Worm (Caenorhabditis elegans) whole organism, L2 larva: ENCODE measurements around the gene srz-82.

Experiments used
- F13H6.1 ChIP-seq: sonication (generic microtip); optimal IDR thresholded peaks from 2 replicates; lab custom pipeline; 2016; ENCODE audit warnings: missing genetic modification characterization, missing compliant biosample characterization
- R02D3.7 ChIP-seq: fragments of 150-350 bp; optimal IDR thresholded peaks from 2 replicates; lab custom pipeline; 2014; ENCODE audit warnings: missing biosample characterization, missing genetic modification characterization
- Y55F3AM.14 ChIP-seq: fragments of 200-800 bp; sonication (Bioruptor generic); optimal IDR thresholded peaks from 2 replicates; lab custom pipeline; 2018; ENCODE audit warnings: mild to moderate bottlenecking, missing genetic modification characterization, missing compliant biosample characterization
- alr-1 ChIP-seq: fragments of 150-350 bp; optimal IDR thresholded peaks from 2 replicates; lab custom pipeline; 2014; ENCODE audit warnings: missing biosample characterization, missing genetic modification characterization
- aly-2 ChIP-seq: fragments of 150-350 bp; optimal IDR thresholded peaks from 2 replicates; lab custom pipeline; 2014; ENCODE audit warnings: missing biosample characterization, missing genetic modification characterization
- ama-1 ChIP-seq: fragments of 150-350 bp; optimal IDR thresholded peaks from 2 replicates; lab custom pipeline; 2018; ENCODE audit warnings: inconsistent platforms
- blmp-1 ChIP-seq: sonication (generic microtip); optimal IDR thresholded peaks from 2 replicates; lab custom pipeline; 2017; ENCODE audit warnings: missing genetic modification characterization, mild to moderate bottlenecking, missing compliant biosample characterization, antibody characterized with exemption, moderate library complexity; ENCODE audit not compliant: insufficient read depth
- ceh-16 ChIP-seq: fragments of 150-350 bp; optimal IDR thresholded peaks from 2 replicates; lab custom pipeline; 2014; ENCODE audit warnings: missing biosample characterization, missing genetic modification characterization
- ceh-82 ChIP-seq: fragments of 150-350 bp; optimal IDR thresholded peaks from 2 replicates; lab custom pipeline; 2014; ENCODE audit warnings: missing biosample characterization, missing genetic modification characterization
- crh-2 ChIP-seq: sonication (generic microtip); optimal IDR thresholded peaks from 2 replicates; lab custom pipeline; 2017; ENCODE audit warnings: missing biosample characterization, missing genetic modification characterization
- dmd-4 ChIP-seq: sonication (generic microtip); optimal IDR thresholded peaks from 2 replicates; lab custom pipeline; 2017; ENCODE audit warnings: missing biosample characterization, missing genetic modification characterization
- egl-27 ChIP-seq: sonication (generic microtip); optimal IDR thresholded peaks from 3 replicates; lab custom pipeline; 2017; ENCODE audit warnings: missing biosample characterization, missing genetic modification reagents, missing genetic modification characterization
- elt-1 ChIP-seq: fragments of 150-350 bp; optimal IDR thresholded peaks from 2 replicates; lab custom pipeline; 2014; ENCODE audit warnings: missing biosample characterization, missing genetic modification characterization
- elt-3 ChIP-seq: sonication (generic microtip); optimal IDR thresholded peaks from 2 replicates; lab custom pipeline; 2017; ENCODE audit warnings: missing biosample characterization, missing genetic modification characterization
- fos-1 ChIP-seq: fragments of 150-350 bp; optimal IDR thresholded peaks from 2 replicates; lab custom pipeline; 2014; ENCODE audit warnings: missing biosample characterization, missing genetic modification characterization
- gmeb-1 ChIP-seq: fragments of 150-350 bp; optimal IDR thresholded peaks from 2 replicates; lab custom pipeline; 2014; ENCODE audit warnings: missing biosample characterization, missing genetic modification characterization
- lin-11 ChIP-seq: fragments of 150-350 bp; sonication (generic microtip); optimal IDR thresholded peaks from 2 replicates; lab custom pipeline; 2014; ENCODE audit warnings: missing biosample characterization, missing genetic modification characterization, inconsistent platforms, mixed read lengths
- lin-13 ChIP-seq: fragments of 150-350 bp; optimal IDR thresholded peaks from 2 replicates; lab custom pipeline; 2014; ENCODE audit warnings: missing biosample characterization, missing genetic modification reagents, missing genetic modification characterization
- lin-39 ChIP-seq: fragments of 150-350 bp; optimal IDR thresholded peaks from 2 replicates; lab custom pipeline; 2014; ENCODE audit warnings: missing biosample characterization, missing genetic modification reagents, missing genetic modification characterization
- lsy-2 ChIP-seq, 2 experiments: fragments of 150-350 bp in 1 of 2; sonication (generic microtip) in 1 of 2; optimal IDR thresholded peaks; 2 replicates each; lab custom pipeline; 2014 to 2017; ENCODE audit warnings: missing biosample characterization in 2 of 2, missing genetic modification characterization in 2 of 2
- mab-5 ChIP-seq: fragments of 150-350 bp; optimal IDR thresholded peaks from 2 replicates; lab custom pipeline; 2014; ENCODE audit warnings: missing biosample characterization, missing genetic modification characterization
- mbf-1 ChIP-seq: sonication (generic microtip); optimal IDR thresholded peaks from 2 replicates; lab custom pipeline; 2017; ENCODE audit warnings: missing biosample characterization, missing genetic modification characterization
- nhr-10 ChIP-seq: sonication (generic microtip); optimal IDR thresholded peaks from 2 replicates; lab custom pipeline; 2017; ENCODE audit warnings: missing biosample characterization, missing genetic modification characterization
- nhr-11 ChIP-seq: fragments of 150-350 bp; optimal IDR thresholded peaks from 2 replicates; lab custom pipeline; 2014; ENCODE audit warnings: missing biosample characterization, missing genetic modification characterization
- nhr-12 ChIP-seq: fragments of 150-350 bp; optimal IDR thresholded peaks from 2 replicates; lab custom pipeline; 2014; ENCODE audit warnings: missing biosample characterization, missing genetic modification characterization
- nhr-129 ChIP-seq: fragments of 150-350 bp; optimal IDR thresholded peaks from 2 replicates; lab custom pipeline; 2014; ENCODE audit warnings: missing biosample characterization, missing genetic modification characterization
- nhr-21 ChIP-seq: fragments of 150-350 bp; optimal IDR thresholded peaks from 2 replicates; lab custom pipeline; 2014; ENCODE audit warnings: missing biosample characterization, missing genetic modification characterization
- nhr-23 ChIP-seq: fragments of 150-350 bp; optimal IDR thresholded peaks from 2 replicates; lab custom pipeline; 2014; ENCODE audit warnings: missing biosample characterization, missing genetic modification reagents, missing genetic modification characterization
- nhr-237 ChIP-seq: fragments of 150-350 bp; optimal IDR thresholded peaks from 2 replicates; lab custom pipeline; 2014; ENCODE audit warnings: missing biosample characterization, missing genetic modification characterization
- nhr-25 ChIP-seq: fragments of 150-350 bp; sonication (generic microtip); optimal IDR thresholded peaks from 3 replicates; lab custom pipeline; 2014; ENCODE audit warnings: missing biosample characterization, missing genetic modification characterization
- nhr-6 ChIP-seq: fragments of 150-350 bp; optimal IDR thresholded peaks from 2 replicates; lab custom pipeline; 2014; ENCODE audit warnings: missing biosample characterization, missing genetic modification characterization
- nhr-77 ChIP-seq: fragments of 150-350 bp; optimal IDR thresholded peaks from 2 replicates; lab custom pipeline; 2014; ENCODE audit warnings: missing biosample characterization, missing genetic modification characterization
- peb-1 ChIP-seq: fragments of 150-350 bp; optimal IDR thresholded peaks from 2 replicates; lab custom pipeline; 2014; ENCODE audit warnings: missing biosample characterization, missing genetic modification characterization
- sem-4 ChIP-seq: fragments of 150-350 bp; optimal IDR thresholded peaks from 2 replicates; lab custom pipeline; 2014; ENCODE audit warnings: missing biosample characterization, missing genetic modification reagents, missing genetic modification characterization
- skn-1 ChIP-seq: sonication (generic microtip); optimal IDR thresholded peaks from 2 replicates; lab custom pipeline; 2017; ENCODE audit warnings: missing biosample characterization, missing genetic modification characterization
- sma-3 ChIP-seq: sonication (generic microtip); optimal IDR thresholded peaks from 2 replicates; lab custom pipeline; 2016; ENCODE audit warnings: missing genetic modification reagents, missing genetic modification characterization, missing compliant biosample characterization
- sma-9 ChIP-seq, 2 experiments: fragments of 150-350 bp in 1 of 2; sonication (generic microtip) in 1 of 2; optimal IDR thresholded peaks; 2 replicates each; lab custom pipeline; 2014 to 2016; ENCODE audit warnings: missing genetic modification characterization in 2 of 2, mild to moderate bottlenecking in 1 of 2, missing biosample characterization in 1 of 2, missing compliant biosample characterization in 1 of 2, missing genetic modification reagents in 1 of 2, moderate library complexity in 1 of 2
- snpc-4 ChIP-seq: fragments of 150-350 bp; optimal IDR thresholded peaks from 2 replicates; lab custom pipeline; 2014; ENCODE audit warnings: missing biosample characterization, missing genetic modification characterization
- unc-39 ChIP-seq: fragments of 150-350 bp; optimal IDR thresholded peaks from 2 replicates; lab custom pipeline; 2014; ENCODE audit warnings: missing biosample characterization, missing genetic modification characterization
- unc-55 ChIP-seq: fragments of 150-350 bp; sonication (generic microtip); optimal IDR thresholded peaks from 3 replicates; lab custom pipeline; 2014; ENCODE audit warnings: missing biosample characterization, missing genetic modification reagents, missing genetic modification characterization
- unc-62 ChIP-seq: fragments of 150-350 bp; optimal IDR thresholded peaks from 2 replicates; lab custom pipeline; 2014; ENCODE audit warnings: missing biosample characterization, missing genetic modification reagents, missing genetic modification characterization
- zag-1 ChIP-seq: fragments of 150-350 bp; optimal IDR thresholded peaks from 2 replicates; lab custom pipeline; 2014; ENCODE audit warnings: missing biosample characterization, missing genetic modification characterization
- ztf-1 ChIP-seq: fragments of 200-800 bp; sonication (Bioruptor generic); conservative IDR thresholded peaks from 2 replicates; pipeline ENCODE4 v1.3.6; 2022; ENCODE audit warnings: missing genetic modification characterization, missing compliant biosample characterization
- ztf-11 ChIP-seq: sonication (generic microtip); optimal IDR thresholded peaks from 2 replicates; lab custom pipeline; 2017; ENCODE audit warnings: missing biosample characterization, missing genetic modification characterization
- ztf-4 ChIP-seq: fragments of 150-350 bp; optimal IDR thresholded peaks from 2 replicates; lab custom pipeline; 2014; ENCODE audit warnings: missing biosample characterization, missing genetic modification characterization

The srz-82 gene

ce11 chrIV:3520957-3521356 lies 38.3 kb downstream of the srz-82 start (continued):
- TF ChIP-seq unc-39 = no peak
- TF ChIP-seq ceh-82 (tag; lab: Kevin White, UChicago) = no peak
- TF ChIP-seq sma-9 (GFP tag; optimal IDR thresholded peaks at IDR 0.05; lab: Kevin White, UChicago) = peak; percentile 31
- no peak for TF ChIP-seq sma-9 (tag; optimal IDR thresholded peaks at IDR 0.05; lab: Kevin White, UChicago)
- peak; percentile 10 for TF ChIP-seq crh-2
- TF ChIP-seq ztf-11 (tag; lab: Kevin White, UChicago) = no peak
- no peak for TF ChIP-seq alr-1 (tag; lab: Kevin White, UChicago)
- no peak for TF ChIP-seq nhr-237 (tag; lab: Kevin White, UChicago)
- no peak for TF ChIP-seq egl-27
- peak; percentile 56 for TF ChIP-seq F13H6.1 (tag; lab: Kevin White, UChicago)
- TF ChIP-seq unc-55 = peak; percentile 31
- peak; percentile 12 for TF ChIP-seq sem-4
- no peak for TF ChIP-seq elt-1 (tag; lab: Kevin White, UChicago)
- TF ChIP-seq nhr-10 (tag; lab: Kevin White, UChicago) = no peak
- TF ChIP-seq nhr-12 (tag; lab: Kevin White, UChicago) = no peak
- TF ChIP-seq gmeb-1 (tag; lab: Kevin White, UChicago) = no peak

ce11 chrIV:3521710-3522109 lies 39.0 kb downstream of the srz-82 start:
- TF ChIP-seq nhr-129 (tag; lab: Kevin White, UChicago) = no peak
- TF ChIP-seq nhr-21 (tag; lab: Kevin White, UChicago) = no peak

ce11 chrIV:3523419-3523818 lies 40.7 kb downstream of the srz-82 start:
- no peak for TF ChIP-seq ztf-1 (GFP tag; lab: Robert Waterston, UW)

ce11 chrIV:3524584-3525020 lies 41.9 kb downstream of the srz-82 start:
- TF ChIP-seq elt-1 (tag; lab: Kevin White, UChicago) (no peak), nhr-10 (tag; lab: Kevin White, UChicago) (no peak), ama-1 (lab: Kevin White, UChicago) (no peak), gmeb-1 (tag; lab: Kevin White, UChicago) (peak; percentile 33), mbf-1 (tag; lab: Kevin White, UChicago) (no peak), unc-39 (no peak), lsy-2 (tag; optimal IDR thresholded peaks at IDR 0.05; lab: Kevin White, UChicago) (peak in 1 of 2 experiments; percentile 51), Y55F3AM.14 (GFP tag; lab: Kevin White, UChicago) (peak; percentile 55), aly-2 (tag; lab: Kevin White, UChicago) (no peak), skn-1 (tag; lab: Kevin White, UChicago) (no peak), ztf-11 (tag; lab: Kevin White, UChicago) (no peak), unc-55 (peak; percentile 36), R02D3.7 (tag; lab: Kevin White, UChicago) (no peak), F13H6.1 (tag; lab: Kevin White, UChicago) (peak; percentile 39), sem-4 (no peak), nhr-77 (tag; lab: Kevin White, UChicago) (no peak), nhr-21 (tag; lab: Kevin White, UChicago) (peak; percentile 17), nhr-129 (tag; lab: Kevin White, UChicago) (peak; percentile 77), alr-1 (tag; lab: Kevin White, UChicago) (no peak), egl-27 (no peak), nhr-6 (no peak), lin-11 (tag; lab: Kevin White, UChicago) (peak; percentile 44), nhr-237 (tag; lab: Kevin White, UChicago) (no peak), ztf-1 (GFP tag; lab: Robert Waterston, UW) (no peak), blmp-1 (no peak), snpc-4 (tag; lab: Kevin White, UChicago) (no peak), elt-3 (tag; lab: Kevin White, UChicago) (no peak), nhr-11 (tag; lab: Kevin White, UChicago) (no peak), peb-1 (tag; lab: Kevin White, UChicago) (no peak), nhr-12 (tag; lab: Kevin White, UChicago) (no peak), crh-2 (peak; percentile 48), unc-62 (GFP tag; lab: Kevin White, UChicago) (no peak), ceh-16 (no peak), ceh-82 (tag; lab: Kevin White, UChicago) (no peak), zag-1 (tag; lab: Kevin White, UChicago) (no peak), ztf-4 (tag; lab: Kevin White, UChicago) (no peak), lin-13 (peak; percentile 27), lin-39 (no peak), sma-9 (GFP tag; optimal IDR thresholded peaks at IDR 0.05; lab: Kevin White, UChicago) (peak; percentile 43), sma-9 (tag; optimal IDR thresholded peaks at IDR 0.05; lab: Kevin White, UChicago) (no peak), nhr-25 (tag; lab: Kevin White, UChicago) (no peak), mab-5 (no peak), dmd-4 (no peak), nhr-23 (tag; lab: Kevin White, UChicago) (no peak), fos-1 (tag; lab: Kevin White, UChicago) (no peak), sma-3 (peak; percentile 37)
